Worm (Caenorhabditis elegans) whole organism, L3 larva: ENCODE results near the gene F53A9.7.
A peak's percentile ranks its signal among the peaks of the same experiment; 100 is the strongest.
"Not testable (repeated sequence)": the region's sequence is repeated elsewhere in the genome, so short reads cannot be mapped to it uniquely, and the experiment has no call there.

Source experiments
- R02D3.7 ChIP-seq: fragments of 150-350 bp; optimal IDR thresholded peaks from 2 replicates; lab custom pipeline; 2014; ENCODE audit warnings: missing biosample characterization, missing genetic modification characterization
- ZK546.5 ChIP-seq: sonication (generic microtip); optimal IDR thresholded peaks from 2 replicates; lab custom pipeline; 2017; ENCODE audit warnings: missing biosample characterization, missing genetic modification characterization
- aly-2 ChIP-seq: fragments of 150-350 bp; optimal IDR thresholded peaks from 2 replicates; lab custom pipeline; 2014; ENCODE audit warnings: missing biosample characterization, missing genetic modification characterization
- ama-1 ChIP-seq: fragments of 150-350 bp; optimal IDR thresholded peaks from 2 replicates; lab custom pipeline; 2018
- ceh-16 ChIP-seq: sonication (generic microtip); optimal IDR thresholded peaks from 2 replicates; lab custom pipeline; 2017; ENCODE audit warnings: missing biosample characterization, missing genetic modification characterization
- ceh-82 ChIP-seq: fragments of 150-350 bp; optimal IDR thresholded peaks from 2 replicates; lab custom pipeline; 2014; ENCODE audit warnings: missing biosample characterization, missing genetic modification characterization
- daf-12 ChIP-seq: fragments of 150-350 bp; optimal IDR thresholded peaks from 2 replicates; lab custom pipeline; 2014; ENCODE audit warnings: missing biosample characterization, missing genetic modification reagents, missing genetic modification characterization
- egl-27 ChIP-seq: sonication (generic microtip); optimal IDR thresholded peaks from 4 replicates; lab custom pipeline; 2017; ENCODE audit warnings: missing biosample characterization, missing genetic modification reagents, missing genetic modification characterization
- egl-5 ChIP-seq: fragments of 150-350 bp; optimal IDR thresholded peaks from 2 replicates; lab custom pipeline; 2017; ENCODE audit warnings: missing biosample characterization, missing genetic modification reagents, missing genetic modification characterization, inconsistent platforms
- elt-1 ChIP-seq: fragments of 150-350 bp; optimal IDR thresholded peaks from 2 replicates; lab custom pipeline; 2014; ENCODE audit warnings: missing biosample characterization, missing genetic modification characterization
- elt-2 ChIP-seq: sonication (generic microtip); optimal IDR thresholded peaks from 2 replicates; lab custom pipeline; 2016; ENCODE audit warnings: missing genetic modification reagents, mild to moderate bottlenecking, missing genetic modification characterization, missing compliant biosample characterization
- elt-3 ChIP-seq, 3 experiments: fragments of 150-350 bp in 1 of 3; sonication (generic microtip) in 2 of 3; optimal IDR thresholded peaks; 2 replicates in 2 of 3; 4 replicates in 1 of 3; lab custom pipeline; 2014 to 2017; ENCODE audit warnings: missing biosample characterization in 3 of 3, missing genetic modification characterization in 3 of 3
- eor-1 ChIP-seq, 2 experiments: fragments of 150-350 bp; optimal IDR thresholded peaks; 2 replicates each; lab custom pipeline; 2014 to 2018; ENCODE audit warnings: missing biosample characterization in 2 of 2, missing genetic modification characterization in 2 of 2
- fkh-2 ChIP-seq: fragments of 150-350 bp; optimal IDR thresholded peaks from 2 replicates; lab custom pipeline; 2014; ENCODE audit warnings: missing biosample characterization, missing genetic modification reagents, missing genetic modification characterization
- hmg-11 ChIP-seq: sonication (generic microtip); optimal IDR thresholded peaks from 2 replicates; lab custom pipeline; 2016; ENCODE audit warnings: missing genetic modification characterization, missing compliant biosample characterization
- jun-1 ChIP-seq: fragments of 150-350 bp; optimal IDR thresholded peaks from 2 replicates; lab custom pipeline; 2014; ENCODE audit warnings: missing biosample characterization, missing genetic modification reagents, missing genetic modification characterization
- lin-15B ChIP-seq: fragments of 150-350 bp; optimal IDR thresholded peaks from 2 replicates; lab custom pipeline; 2014; ENCODE audit warnings: missing biosample characterization, missing genetic modification characterization
- lin-39 ChIP-seq: fragments of 150-350 bp; optimal IDR thresholded peaks from 2 replicates; lab custom pipeline; 2018; ENCODE audit warnings: missing biosample characterization, missing genetic modification reagents, missing genetic modification characterization
- lsy-12 ChIP-seq: sonication (generic microtip); optimal IDR thresholded peaks from 2 replicates; lab custom pipeline; 2016; ENCODE audit warnings: mild to moderate bottlenecking, missing genetic modification characterization, missing compliant biosample characterization
- mdl-1 ChIP-seq: fragments of 150-350 bp; optimal IDR thresholded peaks from 2 replicates; lab custom pipeline; 2014; ENCODE audit warnings: missing biosample characterization, missing genetic modification characterization
- mml-1 ChIP-seq: fragments of 150-350 bp; sonication (generic microtip); optimal IDR thresholded peaks from 3 replicates; lab custom pipeline; 2014; ENCODE audit warnings: missing biosample characterization, missing genetic modification characterization
- nfya-1 ChIP-seq: sonication (generic microtip); optimal IDR thresholded peaks from 2 replicates; lab custom pipeline; 2017; ENCODE audit warnings: missing genetic modification characterization, mild to moderate bottlenecking, missing compliant biosample characterization, antibody characterized with exemption, moderate library complexity; ENCODE audit not compliant: insufficient read depth
- nhr-11 ChIP-seq: fragments of 150-350 bp; optimal IDR thresholded peaks from 2 replicates; lab custom pipeline; 2014; ENCODE audit warnings: missing biosample characterization, missing genetic modification characterization
- nhr-23 ChIP-seq: fragments of 150-350 bp; optimal IDR thresholded peaks from 2 replicates; lab custom pipeline; 2014; ENCODE audit warnings: missing biosample characterization, missing genetic modification reagents, missing genetic modification characterization
- nhr-237 ChIP-seq: fragments of 150-350 bp; optimal IDR thresholded peaks from 2 replicates; lab custom pipeline; 2014; ENCODE audit warnings: missing biosample characterization, missing genetic modification characterization
- nhr-25 ChIP-seq: sonication (generic microtip); optimal IDR thresholded peaks from 2 replicates; lab custom pipeline; 2017; ENCODE audit warnings: missing biosample characterization, missing genetic modification characterization
- nhr-28 ChIP-seq: fragments of 150-350 bp; optimal IDR thresholded peaks from 2 replicates; lab custom pipeline; 2014; ENCODE audit warnings: missing biosample characterization, missing genetic modification characterization
- nhr-67 ChIP-seq: fragments of 150-350 bp; optimal IDR thresholded peaks from 2 replicates; lab custom pipeline; 2014; ENCODE audit warnings: missing biosample characterization, missing genetic modification characterization
- nhr-76 ChIP-seq: fragments of 150-350 bp; sonication (generic microtip); optimal IDR thresholded peaks from 5 replicates; lab custom pipeline; 2014; ENCODE audit warnings: missing biosample characterization, missing genetic modification characterization
- nhr-77 ChIP-seq: fragments of 150-350 bp; optimal IDR thresholded peaks from 2 replicates; lab custom pipeline; 2014; ENCODE audit warnings: missing biosample characterization, missing genetic modification characterization
- pha-4 ChIP-seq: fragments of 150-350 bp; optimal IDR thresholded peaks from 2 replicates; lab custom pipeline; 2014; ENCODE audit warnings: missing biosample characterization, missing genetic modification reagents, missing genetic modification characterization
- pqm-1 ChIP-seq: fragments of 150-350 bp; optimal IDR thresholded peaks from 2 replicates; lab custom pipeline; 2017; ENCODE audit warnings: missing biosample characterization, missing genetic modification characterization, inconsistent platforms
- sea-2 ChIP-seq: fragments of 150-350 bp; sonication (generic microtip); optimal IDR thresholded peaks from 4 replicates; lab custom pipeline; 2014; ENCODE audit warnings: missing biosample characterization, missing genetic modification reagents, missing genetic modification characterization
- skn-1 ChIP-seq: fragments of 150-350 bp; optimal IDR thresholded peaks from 2 replicates; lab custom pipeline; 2014; ENCODE audit warnings: missing biosample characterization, missing genetic modification characterization
- snpc-4 ChIP-seq: fragments of 150-350 bp; optimal IDR thresholded peaks from 2 replicates; lab custom pipeline; 2014; ENCODE audit warnings: missing biosample characterization, missing genetic modification characterization
- unc-62 ChIP-seq: fragments of 150-350 bp; sonication (generic microtip); optimal IDR thresholded peaks from 4 replicates; lab custom pipeline; 2014; ENCODE audit warnings: missing biosample characterization, missing genetic modification reagents, missing genetic modification characterization
- zag-1 ChIP-seq: fragments of 150-350 bp; optimal IDR thresholded peaks from 2 replicates; lab custom pipeline; 2014; ENCODE audit warnings: missing biosample characterization, missing genetic modification characterization
- ztf-4 ChIP-seq: fragments of 150-350 bp; optimal IDR thresholded peaks from 2 replicates; lab custom pipeline; 2014; ENCODE audit warnings: missing biosample characterization, missing genetic modification characterization

The F53A9.7 gene

DNA sequence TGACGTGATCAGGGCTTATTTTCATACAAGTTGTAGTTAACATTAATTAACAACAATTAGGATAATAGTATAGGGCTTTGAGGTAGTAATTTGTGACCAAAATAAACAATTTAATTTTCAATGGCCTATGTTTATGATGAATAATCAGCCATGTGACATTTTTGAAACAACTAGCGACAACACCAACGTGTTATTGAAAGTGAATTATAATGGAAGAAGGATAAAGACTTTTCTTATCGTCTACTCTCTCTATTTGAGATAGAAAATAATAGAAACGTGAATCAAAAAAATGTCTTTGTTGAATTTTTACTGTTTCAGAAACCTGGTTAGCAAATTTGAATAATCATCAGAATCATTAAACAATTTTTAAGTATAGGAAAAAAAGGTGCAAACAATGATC, 21.1 kb upstream of the F53A9.7 start:
- no peak for TF ChIP-seq jun-1 (tag; lab: Kevin White, UChicago)
- TF ChIP-seq egl-27 (tag; lab: Kevin White, UChicago): no peak
- TF ChIP-seq daf-12: no peak
- no peak for TF ChIP-seq sea-2 (GFP tag; lab: Kevin White, UChicago)
- no peak for TF ChIP-seq nhr-237 (tag; lab: Kevin White, UChicago)
- no peak for TF ChIP-seq elt-1 (tag; lab: Kevin White, UChicago)
- TF ChIP-seq zag-1 (tag; lab: Kevin White, UChicago): no peak
- no peak for TF ChIP-seq snpc-4 (tag; lab: Kevin White, UChicago)
- TF ChIP-seq aly-2 (tag; lab: Kevin White, UChicago): no peak
- TF ChIP-seq ZK546.5: no peak
- TF ChIP-seq ceh-82 (tag; lab: Kevin White, UChicago): no peak
- TF ChIP-seq mdl-1 (tag; lab: Kevin White, UChicago): no peak
- TF ChIP-seq pqm-1 (tag; lab: Kevin White, UChicago): no peak
- TF ChIP-seq ama-1 (lab: Kevin White, UChicago): no peak
- no peak for TF ChIP-seq ceh-16

DNA sequence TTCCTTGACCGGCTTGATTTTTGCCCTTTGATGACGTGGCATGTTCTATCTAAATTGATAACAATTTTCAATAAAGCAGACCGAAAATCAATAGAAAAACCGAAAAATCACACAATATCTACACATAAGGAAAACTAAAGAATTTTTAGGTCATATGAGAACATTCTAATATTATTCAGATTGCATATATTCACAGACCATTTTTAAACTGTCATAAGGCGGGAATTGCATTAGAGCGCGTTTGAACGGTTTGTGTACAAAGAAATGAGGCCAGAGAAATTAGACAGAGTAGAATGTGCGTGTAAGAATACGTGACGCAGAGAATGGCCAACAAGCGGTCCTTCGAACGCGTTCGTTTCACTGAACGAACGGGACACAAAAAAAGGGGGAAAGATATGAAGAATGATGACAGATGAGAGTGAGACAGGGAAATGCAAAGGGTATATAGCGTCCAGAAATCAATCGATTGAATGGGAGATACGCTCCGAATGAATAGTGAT, 20.3 kb upstream of the F53A9.7 start, which contains the start of gene M02D8.3:
TSS of gene M02D8.3 (minus strand) at position 51 of the 500 bp plus-strand sequence.
- TF ChIP-seq snpc-4 (tag; lab: Kevin White, UChicago): peak; percentile 38
- TF ChIP-seq nhr-25 (tag; lab: Kevin White, UChicago): peak; percentile 83
- peak; percentile 20 for TF ChIP-seq skn-1 (tag; lab: Kevin White, UChicago)
- peak; percentile 50 for TF ChIP-seq nfya-1 (tag; lab: Kevin White, UChicago)
- no peak for TF ChIP-seq nhr-237 (tag; lab: Kevin White, UChicago)
- no peak for TF ChIP-seq mdl-1 (tag; lab: Kevin White, UChicago)
- peak; percentile 37 for TF ChIP-seq hmg-11 (tag; lab: Kevin White, UChicago)
- TF ChIP-seq egl-5 (tag; lab: Kevin White, UChicago): peak; percentile 17
- no peak for TF ChIP-seq sea-2 (GFP tag; lab: Kevin White, UChicago)
- TF ChIP-seq pha-4 (tag; lab: Kevin White, UChicago): peak; percentile 88
- TF ChIP-seq elt-2 (tag; lab: Kevin White, UChicago): peak; percentile 8
- TF ChIP-seq lin-15B (tag; lab: Kevin White, UChicago): peak; percentile 22
- peak; percentile 87 for TF ChIP-seq nhr-23 (tag; lab: Kevin White, UChicago)

- not testable (repeated sequence) for TF ChIP-seq unc-62 (GFP tag; lab: Kevin White, UChicago); nhr-28 (tag; lab: Kevin White, UChicago); snpc-4 (tag; lab: Kevin White, UChicago)
These were observed 15.1 kb upstream of the F53A9.7 start, which contains the start of gene M02D8.6 for ce11 chrX:8731822-8732221. M02D8.6 (minus strand) TSS chrX:8731922.

- TF ChIP-seq nhr-67 (tag; lab: Kevin White, UChicago) (no peak), lin-39 (tag; lab: Kevin White, UChicago) (peak; percentile 55), egl-5 (tag; lab: Kevin White, UChicago) (no peak), aly-2 (tag; lab: Kevin White, UChicago) (no peak), elt-3 (tag; optimal IDR thresholded peaks at IDR 0.05; lab: Kevin White, UChicago) (no peak)
These were observed 10.6 kb upstream of the F53A9.7 start, which contains the start of gene EGAP4.1 for ce11 chrX:8727306-8727705. EGAP4.1 (minus strand) TSS chrX:8727406.

- TF ChIP-seq unc-62 (GFP tag; lab: Kevin White, UChicago): no peak
- no peak for TF ChIP-seq nhr-28 (tag; lab: Kevin White, UChicago)
- TF ChIP-seq ZK546.5: no peak
- no peak for TF ChIP-seq elt-3 (tag; optimal IDR thresholded peaks at IDR 0.05; lab: Kevin White, UChicago)
- no peak for TF ChIP-seq ceh-16
- no peak for TF ChIP-seq nhr-77
- TF ChIP-seq fkh-2: peak; percentile 30
- no peak for TF ChIP-seq nhr-23 (tag; lab: Kevin White, UChicago)
- TF ChIP-seq lin-15B (tag; lab: Kevin White, UChicago): no peak
- peak; percentile 56 for TF ChIP-seq nhr-11
- peak; percentile 26 for TF ChIP-seq snpc-4 (tag; lab: Kevin White, UChicago)
- TF ChIP-seq egl-27 (tag; lab: Kevin White, UChicago): no peak
- TF ChIP-seq ama-1 (lab: Kevin White, UChicago): no peak
- no peak for TF ChIP-seq nhr-76 (tag; lab: Kevin White, UChicago)
- TF ChIP-seq elt-1 (tag; lab: Kevin White, UChicago): no peak
- TF ChIP-seq aly-2 (tag; lab: Kevin White, UChicago): no peak
- no peak for TF ChIP-seq R02D3.7 (tag; lab: Kevin White, UChicago)
- TF ChIP-seq eor-1 (tag; optimal IDR thresholded peaks at IDR 0.05; lab: Kevin White, UChicago): no peak
- no peak for TF ChIP-seq pha-4 (tag; lab: Kevin White, UChicago)
- TF ChIP-seq nfya-1 (tag; lab: Kevin White, UChicago): peak; percentile 49
- TF ChIP-seq jun-1 (tag; lab: Kevin White, UChicago): no peak
- TF ChIP-seq lsy-12 (tag; lab: Kevin White, UChicago): no peak
- no peak for TF ChIP-seq mml-1 (tag; lab: Kevin White, UChicago)
- TF ChIP-seq hmg-11 (tag; lab: Kevin White, UChicago): no peak
- TF ChIP-seq ztf-4 (tag; lab: Kevin White, UChicago): no peak
- TF ChIP-seq nhr-237 (tag; lab: Kevin White, UChicago): no peak
- TF ChIP-seq egl-5 (tag; lab: Kevin White, UChicago): no peak
- no peak for TF ChIP-seq sea-2 (GFP tag; lab: Kevin White, UChicago)
- no peak for TF ChIP-seq ceh-82 (tag; lab: Kevin White, UChicago)
- no peak for TF ChIP-seq nhr-25 (tag; lab: Kevin White, UChicago)
These were observed 7.1 kb upstream of the F53A9.7 start for ce11 chrX:8723840-8724239.
